Fruit fly (Drosophila melanogaster) whole organism, embryonic: Measurements from ENCODE around the gene Nepl3.

ENCODE experiments used
- Abd-B ChIP-seq: fragments of 200-800 bp; sonication (Bioruptor generic); optimal IDR thresholded peaks from 2 replicates; lab custom pipeline; 2018; ENCODE audit warnings: missing biosample characterization, mild to moderate bottlenecking, missing genetic modification characterization, moderate library complexity
- Atf6 ChIP-seq: fragments of 200-800 bp; sonication (Bioruptor generic); IDR thresholded peaks from 2 replicates; pipeline ENCODE4 v1.3.6; 2022; ENCODE audit warnings: missing biosample characterization, missing genetic modification characterization
- C15 ChIP-seq: fragments of 200-800 bp; sonication (Bioruptor generic); IDR thresholded peaks from 3 replicates; pipeline ENCODE4 v1.3.6; 2022; ENCODE audit warnings: missing biosample characterization, missing genetic modification characterization
- CG11504 ChIP-seq: fragments of 200-800 bp; sonication (Bioruptor generic); optimal IDR thresholded peaks from 3 replicates; lab custom pipeline; 2019; ENCODE audit warnings: missing biosample characterization, mild to moderate bottlenecking, missing genetic modification characterization, moderate library complexity
- CG11723 ChIP-seq: fragments of 200-800 bp; sonication (Bioruptor generic); optimal IDR thresholded peaks from 2 replicates; lab custom pipeline; 2017; ENCODE audit warnings: missing biosample characterization, mild to moderate bottlenecking, missing genetic modification characterization
- CG17912 ChIP-seq: fragments of 200-800 bp; sonication (Bioruptor generic); optimal IDR thresholded peaks from 2 replicates; lab custom pipeline; 2018; ENCODE audit warnings: missing biosample characterization, mild to moderate bottlenecking, missing genetic modification characterization
- CG18262 ChIP-seq: fragments of 200-800 bp; optimal IDR thresholded peaks from 3 replicates; lab custom pipeline; 2019; ENCODE audit warnings: missing biosample characterization, mild to moderate bottlenecking, missing genetic modification characterization, moderate library complexity
- CG2116 ChIP-seq: fragments of 200-800 bp; sonication (Bioruptor generic); optimal IDR thresholded peaks from 3 replicates; lab custom pipeline; 2018; ENCODE audit warnings: missing biosample characterization, mild to moderate bottlenecking, missing genetic modification characterization
- CG30020 ChIP-seq: fragments of 200-800 bp; optimal IDR thresholded peaks from 2 replicates; lab custom pipeline; 2019; ENCODE audit warnings: missing biosample characterization, mild to moderate bottlenecking, missing genetic modification characterization, moderate library complexity
- CG31224 ChIP-seq: fragments of 200-800 bp; sonication (Bioruptor generic); IDR thresholded peaks from 2 replicates; pipeline ENCODE4 v1.3.6; 2022; ENCODE audit warnings: missing biosample characterization, missing genetic modification characterization
- CG34224 ChIP-seq: fragments of 200-800 bp; sonication (Bioruptor generic); IDR thresholded peaks from 3 replicates; pipeline ENCODE4 v1.3.6; 2022; ENCODE audit warnings: missing biosample characterization, missing genetic modification characterization; ENCODE audit not compliant: partially characterized antibody
- CG9215 ChIP-seq: fragments of 200-800 bp; sonication (Bioruptor generic); IDR thresholded peaks from 2 replicates; pipeline ENCODE4 v1.3.6; 2022; ENCODE audit warnings: missing biosample characterization, missing genetic modification characterization
- CG9609 ChIP-seq: fragments of 200-800 bp; sonication (Bioruptor generic); optimal IDR thresholded peaks from 3 replicates; lab custom pipeline; 2016; ENCODE audit warnings: missing biosample characterization, missing genetic modification characterization
- Doc3 ChIP-seq: fragments of 200-800 bp; sonication (Bioruptor generic); IDR thresholded peaks from 3 replicates; pipeline ENCODE4 v1.3.6; 2022; ENCODE audit warnings: missing biosample characterization, missing genetic modification characterization; ENCODE audit not compliant: partially characterized antibody
- Fer1 ChIP-seq: fragments of 200-800 bp; sonication (Bioruptor generic); optimal IDR thresholded peaks from 2 replicates; lab custom pipeline; 2017; ENCODE audit warnings: missing biosample characterization, mild to moderate bottlenecking, missing genetic modification characterization
- HLH3B ChIP-seq: fragments of 200-800 bp; sonication (Bioruptor generic); IDR thresholded peaks from 2 replicates; pipeline ENCODE4 v1.3.6; 2022; ENCODE audit warnings: missing biosample characterization, missing genetic modification characterization
- Hr3 ChIP-seq: fragments of 200-800 bp; sonication (Bioruptor generic); optimal IDR thresholded peaks from 3 replicates; lab custom pipeline; 2016; ENCODE audit warnings: missing biosample characterization, missing genetic modification characterization
- Mad ChIP-seq: fragments of 200-800 bp; sonication (Bioruptor generic); optimal IDR thresholded peaks from 2 replicates; lab custom pipeline; 2016; ENCODE audit warnings: missing biosample characterization, missing genetic modification characterization
- Mes4 ChIP-seq: fragments of 200-800 bp; sonication (Bioruptor generic); optimal IDR thresholded peaks from 2 replicates; lab custom pipeline; 2016; ENCODE audit warnings: missing biosample characterization, missing genetic modification characterization
- NC2α ChIP-seq: fragments of 200-800 bp; sonication (Bioruptor generic); optimal IDR thresholded peaks from 2 replicates; lab custom pipeline; 2016; ENCODE audit warnings: missing biosample characterization, missing genetic modification characterization
- NFAT ChIP-seq: fragments of 200-800 bp; sonication (Bioruptor generic); IDR thresholded peaks from 2 replicates; pipeline ENCODE4 v1.3.6; 2022; ENCODE audit warnings: missing biosample characterization, missing genetic modification characterization
- PHDP ChIP-seq: fragments of 200-800 bp; sonication (Bioruptor generic); optimal IDR thresholded peaks from 3 replicates; lab custom pipeline; 2018; ENCODE audit warnings: missing biosample characterization, mild to moderate bottlenecking, missing genetic modification characterization, moderate library complexity
- Sox102F ChIP-seq: fragments of 200-800 bp; sonication (Bioruptor generic); optimal IDR thresholded peaks from 2 replicates; lab custom pipeline; 2018; ENCODE audit warnings: missing biosample characterization, mild to moderate bottlenecking, missing genetic modification characterization, moderate library complexity
- Stat92E ChIP-seq, 3 experiments: fragments of >200 bp in 2 of 3; fragments of 200-800 bp in 1 of 3; sonication (Bioruptor generic) in 1 of 3; optimal IDR thresholded peaks; 2 replicates each; lab custom pipeline; 2017 to 2019; ENCODE audit warnings: missing biosample characterization in 3 of 3, missing genetic modification characterization in 3 of 3, mild to moderate bottlenecking in 1 of 3, moderate library complexity in 1 of 3
- Xbp1 ChIP-seq: fragments of 200-800 bp; sonication (Bioruptor generic); optimal IDR thresholded peaks from 3 replicates; lab custom pipeline; 2016; ENCODE audit warnings: missing biosample characterization, mild to moderate bottlenecking, missing genetic modification characterization
- Xrp1 ChIP-seq: fragments of 200-800 bp; sonication (Bioruptor generic); IDR thresholded peaks from 2 replicates; pipeline ENCODE4 v1.3.6; 2022; ENCODE audit warnings: missing biosample characterization, missing genetic modification characterization
- abd-A ChIP-seq: fragments of 200-800 bp; sonication (Bioruptor generic); optimal IDR thresholded peaks from 3 replicates; lab custom pipeline; 2019; ENCODE audit warnings: missing biosample characterization, mild to moderate bottlenecking, missing genetic modification characterization, moderate library complexity
- bbx ChIP-seq: fragments of 200-800 bp; sonication (Bioruptor generic); IDR thresholded peaks from 2 replicates; pipeline ENCODE4 v1.3.6; 2022; ENCODE audit warnings: missing biosample characterization, missing genetic modification characterization; ENCODE audit not compliant: partially characterized antibody
- cad ChIP-seq: fragments of >200 bp; optimal IDR thresholded peaks from 2 replicates; lab custom pipeline; 2017; ENCODE audit warnings: missing biosample characterization, missing genetic modification characterization
- cwo ChIP-seq: fragments of 200-800 bp; sonication (Bioruptor generic); optimal IDR thresholded peaks from 3 replicates; lab custom pipeline; 2017; ENCODE audit warnings: missing biosample characterization, missing genetic modification characterization, mild to moderate bottlenecking, moderate library complexity, missing genetic modification reagents
- dm ChIP-seq: fragments of 200-800 bp; sonication (Bioruptor generic); optimal IDR thresholded peaks from 3 replicates; lab custom pipeline; 2016; ENCODE audit warnings: missing biosample characterization, missing genetic modification characterization
- esg ChIP-seq: fragments of 200-800 bp; sonication (Bioruptor generic); conservative IDR thresholded peaks from 2 replicates; pipeline ENCODE4 v1.3.6; 2022; ENCODE audit warnings: missing biosample characterization, missing genetic modification characterization
- exex ChIP-seq: fragments of 200-800 bp; sonication (Bioruptor generic); optimal IDR thresholded peaks from 4 replicates; lab custom pipeline; 2018; ENCODE audit warnings: missing biosample characterization, mild to moderate bottlenecking, missing genetic modification characterization, moderate library complexity
- fd64A ChIP-seq: fragments of 200-800 bp; sonication (Bioruptor generic); optimal IDR thresholded peaks from 3 replicates; lab custom pipeline; 2018; ENCODE audit warnings: missing biosample characterization, mild to moderate bottlenecking, missing genetic modification characterization
- gfzf ChIP-seq: fragments of 200-800 bp; sonication (Bioruptor generic); optimal IDR thresholded peaks from 2 replicates; lab custom pipeline; 2016; ENCODE audit warnings: missing biosample characterization, mild to moderate bottlenecking, missing genetic modification characterization, moderate library complexity
- gsb ChIP-seq: fragments of 200-800 bp; sonication (Bioruptor generic); IDR thresholded peaks from 2 replicates; pipeline ENCODE4 v1.3.6; 2022; ENCODE audit warnings: missing biosample characterization, missing genetic modification characterization
- lab ChIP-seq: fragments of 200-800 bp; sonication (Bioruptor generic); optimal IDR thresholded peaks from 3 replicates; lab custom pipeline; 2017; ENCODE audit warnings: missing biosample characterization, missing genetic modification characterization, mild to moderate bottlenecking, moderate library complexity, missing genetic modification reagents
- lola ChIP-seq, 3 experiments: fragments of >200 bp in 2 of 3; fragments of 200-800 bp in 1 of 3; sonication (Bioruptor generic) in 1 of 3; optimal IDR thresholded peaks; 2 replicates each; lab custom pipeline; 2017 to 2019; ENCODE audit warnings: missing biosample characterization in 3 of 3, missing genetic modification characterization in 3 of 3, mild to moderate bottlenecking in 1 of 3, moderate library complexity in 1 of 3
- mam ChIP-seq: fragments of 200-800 bp; sonication (Bioruptor generic); optimal IDR thresholded peaks from 3 replicates; lab custom pipeline; 2016; ENCODE audit warnings: missing biosample characterization, missing genetic modification characterization
- org-1 ChIP-seq: fragments of 200-800 bp; sonication (Bioruptor generic); optimal IDR thresholded peaks from 2 replicates; lab custom pipeline; 2017; ENCODE audit warnings: missing biosample characterization, missing genetic modification characterization
- pros ChIP-seq: fragments of 200-800 bp; sonication (Bioruptor generic); optimal IDR thresholded peaks from 3 replicates; lab custom pipeline; 2019; ENCODE audit warnings: missing biosample characterization, mild to moderate bottlenecking, missing genetic modification characterization, moderate library complexity
- ranshi ChIP-seq: fragments of 200-800 bp; sonication (Bioruptor generic); IDR thresholded peaks from 2 replicates; pipeline ENCODE4 v1.3.6; 2022; ENCODE audit warnings: missing biosample characterization, missing genetic modification characterization
- sima ChIP-seq: fragments of 200-800 bp; sonication (Bioruptor generic); optimal IDR thresholded peaks from 2 replicates; lab custom pipeline; 2016; ENCODE audit warnings: missing biosample characterization, missing genetic modification characterization
- sisA ChIP-seq: fragments of 200-800 bp; sonication (Bioruptor generic); IDR thresholded peaks from 2 replicates; pipeline ENCODE4 v1.3.6; 2022; ENCODE audit warnings: missing biosample characterization, missing genetic modification characterization
- slbo ChIP-seq: fragments of 200-800 bp; sonication (Bioruptor generic); IDR thresholded peaks from 2 replicates; pipeline ENCODE4 v1.3.6; 2022; ENCODE audit warnings: missing biosample characterization, missing genetic modification characterization
- sna ChIP-seq: fragments of 200-800 bp; sonication (Bioruptor generic); IDR thresholded peaks from 2 replicates; pipeline ENCODE4 v1.3.6; 2022; ENCODE audit warnings: missing biosample characterization, missing genetic modification characterization; ENCODE audit not compliant: partially characterized antibody
- sqz ChIP-seq: fragments of 200-800 bp; sonication (Bioruptor generic); optimal IDR thresholded peaks from 3 replicates; lab custom pipeline; 2018; ENCODE audit warnings: missing biosample characterization, mild to moderate bottlenecking, missing genetic modification characterization
- tll ChIP-seq, 2 experiments: fragments of 200-800 bp in 1 of 2; fragments of >200 bp in 1 of 2; sonication (Bioruptor generic) in 1 of 2; optimal IDR thresholded peaks; 2 replicates each; lab custom pipeline; 2017 to 2019; ENCODE audit warnings: missing biosample characterization in 2 of 2, missing genetic modification characterization in 2 of 2, mild to moderate bottlenecking in 1 of 2, moderate library complexity in 1 of 2
- tx ChIP-seq: fragments of 200-800 bp; sonication (Bioruptor generic); optimal IDR thresholded peaks from 2 replicates; lab custom pipeline; 2016; ENCODE audit warnings: missing biosample characterization, missing genetic modification characterization
- unc-4 ChIP-seq: fragments of 200-800 bp; sonication (Bioruptor generic); IDR thresholded peaks from 2 replicates; pipeline ENCODE4 v1.3.6; 2022; ENCODE audit warnings: missing biosample characterization, missing genetic modification characterization; ENCODE audit not compliant: partially characterized antibody
- vnd ChIP-seq: fragments of 200-800 bp; sonication (Bioruptor generic); IDR thresholded peaks from 3 replicates; pipeline ENCODE4 v1.3.6; 2022; ENCODE audit warnings: missing biosample characterization, missing genetic modification characterization; ENCODE audit not compliant: partially characterized antibody

Gene Nepl3

dm6 chr2L:5058094-5058493 lies at the start of gene Nepl3:
Gene Nepl3 (minus strand): TSS chr2L:5058248.
- peak; percentile 69 for TF ChIP-seq unc-4 (GFP tag; lab: Robert Waterston, UW)
- no peak for TF ChIP-seq Xrp1 (GFP tag; lab: Robert Waterston, UW)
- no peak for TF ChIP-seq sisA (GFP tag; lab: Robert Waterston, UW)
- TF ChIP-seq HLH3B (GFP tag; lab: Robert Waterston, UW): no peak
- TF ChIP-seq CG30020: no peak
- no peak for TF ChIP-seq Mes4 (GFP tag; lab: Kevin White, UChicago)
- no peak for TF ChIP-seq fd64A (GFP tag; lab: Kevin White, UChicago)
- no peak for TF ChIP-seq Fer1 (GFP tag; lab: Kevin White, UChicago)
- TF ChIP-seq Atf6 (GFP tag; lab: Robert Waterston, UW): no peak
- TF ChIP-seq C15 (GFP tag; lab: Robert Waterston, UW): no peak
- TF ChIP-seq cad (GFP tag; lab: Kevin White, UChicago): no peak
- TF ChIP-seq tx (GFP tag; lab: Kevin White, UChicago): no peak
- no peak for TF ChIP-seq CG17912 (GFP tag; lab: Kevin White, UChicago)
- peak; percentile 28; the same call in 1 of the 2 replicates for TF ChIP-seq bbx (GFP tag; lab: Robert Waterston, UW)
- no peak for TF ChIP-seq Xbp1 (GFP tag; lab: Kevin White, UChicago)
- peak; percentile 65 for TF ChIP-seq gfzf (GFP tag; lab: Kevin White, UChicago)
- no peak for TF ChIP-seq sima (GFP tag; lab: Kevin White, UChicago)
- TF ChIP-seq vnd: peak; percentile 44; the same call in 1 of the 3 replicates
- no peak for TF ChIP-seq mam (GFP tag; lab: Kevin White, UChicago)
- no peak for TF ChIP-seq cwo (GFP tag; lab: Kevin White, UChicago)
- TF ChIP-seq lola (GFP tag; optimal IDR thresholded peaks at IDR 0.05; lab: Kevin White, UChicago): no peak
- no peak for TF ChIP-seq CG11723
- TF ChIP-seq esg (GFP tag; lab: Robert Waterston, UW): no peak
- no peak for TF ChIP-seq NC2α (GFP tag; lab: Kevin White, UChicago)
- peak; percentile 65 for TF ChIP-seq Doc3 (GFP tag; lab: Robert Waterston, UW)
- TF ChIP-seq NFAT: no peak
- TF ChIP-seq PHDP: no peak
- no peak for TF ChIP-seq slbo (GFP tag; lab: Robert Waterston, UW)
- TF ChIP-seq exex (tag; lab: Kevin White, UChicago): no peak
- no peak for TF ChIP-seq CG11504
- no peak for TF ChIP-seq CG2116 (GFP tag; lab: Kevin White, UChicago)
- no peak for TF ChIP-seq org-1 (GFP tag; lab: Kevin White, UChicago)
- TF ChIP-seq abd-A: no peak
- TF ChIP-seq Hr3 (GFP tag; lab: Kevin White, UChicago): no peak
- TF ChIP-seq tll (GFP tag; optimal IDR thresholded peaks at IDR 0.05; lab: Kevin White, UChicago): no peak
- TF ChIP-seq sqz: peak; percentile 12
- no peak for TF ChIP-seq CG9609 (GFP tag; lab: Kevin White, UChicago)
- no peak for TF ChIP-seq dm
- no peak for TF ChIP-seq CG31224 (GFP tag; lab: Robert Waterston, UW)
- no peak for TF ChIP-seq sna
- TF ChIP-seq Mad: no peak
- no peak for TF ChIP-seq ranshi (GFP tag; lab: Robert Waterston, UW)
- TF ChIP-seq lab (GFP tag; lab: Kevin White, UChicago): no peak
- TF ChIP-seq gsb (GFP tag; lab: Robert Waterston, UW): no peak
- TF ChIP-seq CG34224: peak; percentile 63
- no peak for TF ChIP-seq Sox102F (GFP tag; lab: Kevin White, UChicago)
- no peak for TF ChIP-seq Stat92E (GFP tag; optimal IDR thresholded peaks at IDR 0.05; lab: Kevin White, UChicago)
- TF ChIP-seq pros (GFP tag; lab: Kevin White, UChicago): no peak
- TF ChIP-seq CG9215 (GFP tag; lab: Robert Waterston, UW): no peak
- no peak for TF ChIP-seq Abd-B (GFP tag; lab: Kevin White, UChicago)
- TF ChIP-seq CG18262 (tag; lab: Kevin White, UChicago): no peak
